Worm (Caenorhabditis elegans): ENCODE results near the gene srh-37.
A peak's percentile ranks its signal among the peaks of the same experiment; 100 is the strongest.

srh-37 gene

DNA sequence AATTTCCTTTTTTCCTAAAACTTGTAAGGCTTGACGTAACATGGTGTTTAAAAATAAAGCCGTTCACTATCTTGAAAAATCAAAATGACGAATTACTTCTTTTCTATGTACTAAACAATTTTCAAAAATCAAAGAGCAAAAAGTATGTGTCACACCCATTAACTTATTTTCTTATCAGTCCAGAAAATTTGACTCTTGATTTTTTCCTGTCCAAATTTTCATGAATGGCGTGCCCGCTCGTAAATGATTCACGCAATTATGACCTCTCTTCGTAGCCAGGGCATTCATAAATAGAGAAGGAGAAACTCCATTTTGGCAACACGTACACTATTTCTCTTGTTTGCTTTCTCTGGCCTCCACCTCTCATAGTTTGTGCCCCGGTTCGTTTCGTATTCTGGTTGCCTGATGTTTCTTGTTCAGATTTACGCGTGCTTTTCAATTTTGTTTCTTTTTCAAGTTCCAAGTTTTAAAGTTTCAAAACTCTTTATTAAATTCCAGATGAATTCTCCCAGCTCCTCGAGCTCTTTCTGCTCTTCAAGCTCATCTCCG lies 34.6 kb downstream of the srh-37 start, which contains the start of gene nhr-55:
Gene nhr-55 (plus strand): TSS at position 499 of the 549 bp plus-strand sequence.
- TF ChIP-seq C34F6.9 (tag; optimal IDR thresholded peaks at IDR 0.05) (no peak), nhr-25 (tag; optimal IDR thresholded peaks at IDR 0.05) (no peak), elt-1 (tag; optimal IDR thresholded peaks at IDR 0.05) (no peak), lsy-2 (tag; optimal IDR thresholded peaks at IDR 0.05) (no peak), peb-1 (tag; optimal IDR thresholded peaks at IDR 0.05) (no peak), mbf-1 (tag; optimal IDR thresholded peaks at IDR 0.05) (no peak), nhr-10 (tag; optimal IDR thresholded peaks at IDR 0.05) (no peak), crh-2 (tag; optimal IDR thresholded peaks at IDR 0.05) (peak; percentile 44), F13H6.1 (tag; optimal IDR thresholded peaks at IDR 0.05) (no peak), sma-9 (GFP tag; optimal IDR thresholded peaks at IDR 0.05) (peak; percentile 53), sma-9 (tag; optimal IDR thresholded peaks at IDR 0.05) (no peak), nhr-237 (tag; optimal IDR thresholded peaks at IDR 0.05) (no peak), ztf-1 (GFP tag; conservative IDR thresholded peaks at IDR 0.05) (no peak), lin-11 (tag; optimal IDR thresholded peaks at IDR 0.05) (no peak), unc-39 (tag; optimal IDR thresholded peaks at IDR 0.05) (no peak), ztf-4 (tag; optimal IDR thresholded peaks at IDR 0.05) (no peak), fos-1 (tag; optimal IDR thresholded peaks at IDR 0.05) (peak; percentile 93), unc-55 (GFP tag; optimal IDR thresholded peaks at IDR 0.05) (no peak), skn-1 (tag; optimal IDR thresholded peaks at IDR 0.05) (no peak), sem-4 (tag; optimal IDR thresholded peaks at IDR 0.05) (no peak), dmd-4 (tag; optimal IDR thresholded peaks at IDR 0.05) (no peak), aly-2 (tag; optimal IDR thresholded peaks at IDR 0.05) (no peak)

DNA sequence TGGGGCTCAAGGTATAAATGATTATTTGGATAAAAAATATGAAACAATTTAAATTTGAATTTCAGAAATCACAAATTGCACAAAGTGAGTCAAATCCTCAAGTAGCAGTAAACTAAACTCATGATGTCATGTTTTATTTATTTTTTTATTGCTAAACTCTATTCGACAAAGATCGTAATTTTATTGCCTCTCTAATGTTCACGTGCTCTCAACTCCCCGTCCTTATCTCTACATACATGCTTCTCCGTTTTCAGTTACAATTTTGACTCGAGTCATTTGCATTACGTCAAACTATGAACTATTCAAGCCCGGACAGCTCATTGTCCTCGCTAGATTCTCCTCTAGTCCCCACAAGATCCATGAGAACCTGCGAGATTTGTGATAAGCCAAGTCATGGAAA lies 37.8 kb downstream of the srh-37 start, which contains the start of gene nhr-99:
Gene nhr-99 (plus strand): TSS at position 263 of the 400 bp plus-strand sequence.
- TF ChIP-seq ceh-82 (tag; optimal IDR thresholded peaks at IDR 0.05) (no peak), crh-2 (tag; optimal IDR thresholded peaks at IDR 0.05) (peak; percentile 26), nhr-23 (tag; optimal IDR thresholded peaks at IDR 0.05) (no peak), sma-9 (GFP tag; optimal IDR thresholded peaks at IDR 0.05) (peak; percentile 43), sma-9 (tag; optimal IDR thresholded peaks at IDR 0.05) (no peak), fos-1 (tag; optimal IDR thresholded peaks at IDR 0.05) (peak; percentile 79), dmd-4 (tag; optimal IDR thresholded peaks at IDR 0.05) (no peak)

DNA sequence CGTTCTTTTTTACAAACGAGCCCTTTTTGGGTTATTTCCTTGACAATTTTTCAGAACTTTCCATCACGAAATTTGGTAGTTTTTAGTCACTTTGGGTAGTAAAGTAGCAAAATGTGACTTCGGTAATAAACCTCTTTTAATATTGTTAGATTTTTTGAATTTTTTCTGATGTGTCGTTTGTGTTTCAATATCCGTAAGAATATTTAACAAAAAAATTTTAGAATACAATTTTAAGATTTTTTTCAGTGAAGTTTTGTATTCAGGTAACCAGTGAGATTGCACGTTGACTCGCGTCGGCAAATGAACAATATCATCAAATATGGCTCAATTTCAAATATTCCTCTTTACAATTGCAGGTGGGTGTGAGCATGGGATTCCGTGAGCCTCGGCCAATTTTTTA lies 39.7 kb downstream of the srh-37 start, which contains the start of gene srt-31:
Gene srt-31 (plus strand): TSS at position 301 of the 400 bp plus-strand sequence.
- TF ChIP-seq dmd-4 (tag; optimal IDR thresholded peaks at IDR 0.05) (no peak), skn-1 (tag; optimal IDR thresholded peaks at IDR 0.05) (no peak), fos-1 (tag; optimal IDR thresholded peaks at IDR 0.05) (no peak), nhr-12 (tag; optimal IDR thresholded peaks at IDR 0.05) (no peak), unc-39 (tag; optimal IDR thresholded peaks at IDR 0.05) (no peak), mbf-1 (tag; optimal IDR thresholded peaks at IDR 0.05) (no peak), nhr-23 (tag; optimal IDR thresholded peaks at IDR 0.05) (no peak), sma-9 (GFP tag; optimal IDR thresholded peaks at IDR 0.05) (no peak), sma-9 (tag; optimal IDR thresholded peaks at IDR 0.05) (no peak), ceh-16 (tag; optimal IDR thresholded peaks at IDR 0.05) (no peak), snpc-4 (tag; optimal IDR thresholded peaks at IDR 0.05) (no peak), ztf-11 (tag; optimal IDR thresholded peaks at IDR 0.05) (no peak)

DNA sequence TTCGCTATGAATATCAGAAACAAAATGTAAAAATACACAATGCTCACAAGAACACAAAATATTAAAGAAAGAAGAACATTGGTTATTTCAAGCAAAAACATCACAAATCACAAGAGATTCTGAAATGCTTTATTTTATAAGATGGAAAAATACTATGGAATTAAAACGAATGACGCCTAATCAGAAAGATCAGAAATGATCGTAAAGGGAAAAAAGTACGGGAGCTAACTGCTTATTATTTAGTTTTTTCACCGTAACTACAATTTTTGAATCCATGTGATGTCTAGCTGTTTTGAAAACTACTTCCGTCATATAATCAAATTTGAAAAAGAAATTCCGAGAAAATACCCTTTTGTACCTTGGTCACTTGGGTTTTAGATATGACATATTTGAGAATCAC lies 43.9 kb downstream of the srh-37 start, which contains the start of gene srbc-57:
Gene srbc-57 (minus strand): TSS at position 101 of the 400 bp plus-strand sequence.
- no peak for TF ChIP-seq Y55F3AM.14 (GFP tag; optimal IDR thresholded peaks at IDR 0.05)
- TF ChIP-seq nhr-77 (tag; optimal IDR thresholded peaks at IDR 0.05): no peak
- TF ChIP-seq egl-27 (tag; optimal IDR thresholded peaks at IDR 0.05): no peak

DNA sequence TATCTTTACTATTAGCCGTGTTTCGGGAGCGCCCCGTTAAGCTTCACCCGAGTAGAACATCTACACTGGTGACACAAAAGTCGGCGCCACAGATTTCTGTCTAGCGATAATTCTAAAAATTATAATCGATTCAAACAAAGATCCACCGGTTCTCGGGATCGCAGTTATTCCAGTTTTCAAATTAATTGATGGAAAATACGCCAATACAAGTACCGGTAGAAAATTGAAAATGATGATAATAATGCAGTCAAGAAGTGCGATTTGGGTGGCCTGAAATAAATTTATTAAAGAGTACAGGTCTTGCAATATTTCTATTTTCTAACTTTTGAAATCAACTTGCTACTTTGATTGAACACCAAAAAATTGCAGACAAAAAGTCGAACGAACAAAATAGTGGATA lies 44.8 kb downstream of the srh-37 start:
- no peak for TF ChIP-seq nhr-6 (tag; optimal IDR thresholded peaks at IDR 0.05)
- TF ChIP-seq nhr-10 (tag; optimal IDR thresholded peaks at IDR 0.05): no peak
- no peak for TF ChIP-seq ceh-16 (tag; optimal IDR thresholded peaks at IDR 0.05)
- no peak for TF ChIP-seq ceh-82 (tag; optimal IDR thresholded peaks at IDR 0.05)
- TF ChIP-seq mab-5 (tag; optimal IDR thresholded peaks at IDR 0.05): no peak
- TF ChIP-seq nhr-21 (tag; optimal IDR thresholded peaks at IDR 0.05): no peak
- no peak for TF ChIP-seq zag-1 (tag; optimal IDR thresholded peaks at IDR 0.05)
- TF ChIP-seq nhr-23 (tag; optimal IDR thresholded peaks at IDR 0.05): no peak
- no peak for TF ChIP-seq snpc-4 (tag; optimal IDR thresholded peaks at IDR 0.05)
- no peak for TF ChIP-seq nhr-11 (tag; optimal IDR thresholded peaks at IDR 0.05)
- no peak for TF ChIP-seq nhr-12 (tag; optimal IDR thresholded peaks at IDR 0.05)
- no peak for TF ChIP-seq unc-62 (GFP tag; optimal IDR thresholded peaks at IDR 0.05)
- no peak for TF ChIP-seq lin-13 (GFP tag; optimal IDR thresholded peaks at IDR 0.05)
- no peak for TF ChIP-seq Y55F3AM.14 (GFP tag; optimal IDR thresholded peaks at IDR 0.05)
- no peak for TF ChIP-seq sem-4 (tag; optimal IDR thresholded peaks at IDR 0.05)
- TF ChIP-seq ztf-11 (tag; optimal IDR thresholded peaks at IDR 0.05): no peak
- no peak for TF ChIP-seq ztf-1 (GFP tag; conservative IDR thresholded peaks at IDR 0.05)
